Worm (Caenorhabditis elegans): ENCODE data around the gene Y41E3.19.

DNA sequence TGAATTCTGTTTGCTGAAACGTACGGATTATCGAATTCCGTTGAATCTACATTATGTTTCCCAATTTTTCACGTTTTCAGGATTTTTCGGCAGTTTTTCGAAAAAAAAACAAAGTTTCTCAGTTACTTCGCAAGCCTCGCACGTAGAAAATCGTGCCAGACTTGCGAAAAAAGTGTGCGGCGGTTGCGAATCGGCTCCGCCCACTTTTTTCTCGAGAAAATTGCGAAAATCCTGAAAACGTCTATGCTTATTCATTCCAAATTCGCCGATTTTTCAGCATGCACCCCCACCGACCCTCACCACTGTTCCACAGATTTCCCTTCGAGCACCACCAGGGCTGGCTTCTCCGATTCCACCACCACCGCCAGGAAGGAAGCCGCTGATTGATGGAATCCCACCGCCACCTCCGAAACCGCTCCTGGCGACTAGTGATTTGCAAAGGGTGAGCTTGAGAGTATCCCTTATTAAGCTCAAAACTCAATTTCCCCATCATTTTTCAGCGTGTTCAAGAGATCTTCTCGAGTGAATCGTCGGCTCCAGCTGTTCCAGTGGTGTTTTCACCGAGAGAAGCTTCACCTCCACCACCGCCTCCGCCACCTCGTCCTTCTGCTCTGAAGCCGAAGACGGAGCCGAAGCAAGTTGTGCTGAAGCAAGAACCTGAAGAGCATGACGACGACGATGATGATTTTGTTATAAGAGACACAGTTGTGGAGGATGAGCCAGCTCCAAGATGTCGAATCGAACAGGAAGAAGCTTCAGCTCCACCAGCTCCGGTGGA is 13.6 kb upstream of the Y41E3.19 start:
- TF ChIP-seq ceh-83 (GFP tag; optimal IDR thresholded peaks at IDR 0.05) (no peak), lin-13 (tag; optimal IDR thresholded peaks at IDR 0.05) (no peak), lin-32 (GFP tag; optimal IDR thresholded peaks at IDR 0.05) (no peak), nhr-28 (tag; optimal IDR thresholded peaks at IDR 0.05) (no peak), ztf-11 (tag; optimal IDR thresholded peaks at IDR 0.05) (no peak), ceh-39 (tag; optimal IDR thresholded peaks at IDR 0.05) (no peak), nhr-237 (tag; optimal IDR thresholded peaks at IDR 0.05) (no peak), drap-1 (GFP tag; optimal IDR thresholded peaks at IDR 0.05) (no peak), mep-1 (tag; optimal IDR thresholded peaks at IDR 0.05) (no peak), tbx-8 (GFP tag; optimal IDR thresholded peaks at IDR 0.05) (no peak), ces-1 (GFP tag; optimal IDR thresholded peaks at IDR 0.05) (no peak)

Measured in whole organism, mixed stage, embryonic.